Worm (Caenorhabditis elegans): ENCODE measurements around the gene pmk-2.

ce11 chrIV:8192878-8193277 is 49.6 kb downstream of the pmk-2 start:
- TF ChIP-seq T22C8.4 (GFP tag; IDR thresholded peaks at IDR 0.05) = no peak
- TF ChIP-seq ref-1 (GFP tag; conservative IDR thresholded peaks at IDR 0.05) = no peak
- no peak for TF ChIP-seq ztf-29 (GFP tag; IDR thresholded peaks at IDR 0.05)

Measured in whole organism, midembryonic.